Fruit fly (Drosophila melanogaster): ENCODE measurements around the gene ko.
A peak's percentile ranks its signal among the peaks of the same experiment; 100 is the strongest.

The ko gene

dm6 chr3L:21027657-21028255, 103.2 kb downstream of the ko start, which contains the start of gene Pdss2:
TSS of gene Pdss2 (plus strand) at chr3L:21027915.
- TF ChIP-seq CG5204 (GFP tag; optimal IDR thresholded peaks at IDR 0.05) (no peak), ovo (GFP tag; optimal IDR thresholded peaks at IDR 0.05) (peak; percentile 80), Crg-1 (GFP tag; optimal IDR thresholded peaks at IDR 0.05) (peak; percentile 49), Hr96 (GFP tag; optimal IDR thresholded peaks at IDR 0.05) (peak; percentile 76), bab1 (GFP tag; optimal IDR thresholded peaks at IDR 0.05) (peak; percentile 63), tj (GFP tag; optimal IDR thresholded peaks at IDR 0.05) (peak; percentile 32), CG11617 (GFP tag; optimal IDR thresholded peaks at IDR 0.05) (peak; percentile 59), CG1620 (GFP tag; optimal IDR thresholded peaks at IDR 0.05) (peak; percentile 78), cnc (optimal IDR thresholded peaks at IDR 0.05) (no peak), CG14711 (tag; optimal IDR thresholded peaks at IDR 0.05) (peak; percentile 41), kay (GFP tag; ENCODE audit: borderline replicate concordance) (no peak), Mnt (GFP tag; optimal IDR thresholded peaks at IDR 0.05) (peak; percentile 77), cic (GFP tag; optimal IDR thresholded peaks at IDR 0.05) (no peak), CG7101 (tag; optimal IDR thresholded peaks at IDR 0.05) (peak; percentile 72), toe (GFP tag; optimal IDR thresholded peaks at IDR 0.05) (peak; percentile 86), CG12768 (GFP tag; optimal IDR thresholded peaks at IDR 0.05) (peak; percentile 74), Clk (GFP tag; optimal IDR thresholded peaks at IDR 0.05) (peak; percentile 63), CG33017 (tag; optimal IDR thresholded peaks at IDR 0.05) (peak; percentile 47), CG7045 (GFP tag; optimal IDR thresholded peaks at IDR 0.05) (peak; percentile 45), pad (GFP tag; optimal IDR thresholded peaks at IDR 0.05) (peak; percentile 55)

dm6 chr3L:21026917-21027517, 103.9 kb downstream of the ko start, which contains the start of gene skd:
TSS of gene skd (minus strand) at chr3L:21027434.
- peak; percentile 6 for TF ChIP-seq Mnt (GFP tag; optimal IDR thresholded peaks at IDR 0.05)
- TF ChIP-seq CG14711 (tag; optimal IDR thresholded peaks at IDR 0.05): no peak

- TF ChIP-seq CG7045 (GFP tag; optimal IDR thresholded peaks at IDR 0.05) (no peak), CG14711 (tag; optimal IDR thresholded peaks at IDR 0.05) (no peak), cic (GFP tag; optimal IDR thresholded peaks at IDR 0.05) (no peak), CG7101 (tag; optimal IDR thresholded peaks at IDR 0.05) (no peak), CG5204 (GFP tag; optimal IDR thresholded peaks at IDR 0.05) (no peak), CG33017 (tag; optimal IDR thresholded peaks at IDR 0.05) (no peak), CG1620 (GFP tag; optimal IDR thresholded peaks at IDR 0.05) (no peak), ovo (GFP tag; optimal IDR thresholded peaks at IDR 0.05) (peak; percentile 70), toe (GFP tag; optimal IDR thresholded peaks at IDR 0.05) (no peak), CG12768 (GFP tag; optimal IDR thresholded peaks at IDR 0.05) (peak; percentile 3), Crg-1 (GFP tag; optimal IDR thresholded peaks at IDR 0.05) (no peak), Hr96 (GFP tag; optimal IDR thresholded peaks at IDR 0.05) (peak; percentile 28), pad (GFP tag; optimal IDR thresholded peaks at IDR 0.05) (peak; percentile 47), bab1 (GFP tag; optimal IDR thresholded peaks at IDR 0.05) (no peak), CG11617 (GFP tag; optimal IDR thresholded peaks at IDR 0.05) (peak; percentile 32), Mnt (GFP tag; optimal IDR thresholded peaks at IDR 0.05) (peak; percentile 58), kay (GFP tag; ENCODE audit: borderline replicate concordance) (no peak), Clk (GFP tag; optimal IDR thresholded peaks at IDR 0.05) (no peak), tj (GFP tag; optimal IDR thresholded peaks at IDR 0.05) (peak; percentile 41), cnc (optimal IDR thresholded peaks at IDR 0.05) (no peak)
These were observed 104.7 kb downstream of the ko start for dm6 chr3L:21026025-21026916.
